Worm (Caenorhabditis elegans): ENCODE results near the gene rbm-42.

DNA sequence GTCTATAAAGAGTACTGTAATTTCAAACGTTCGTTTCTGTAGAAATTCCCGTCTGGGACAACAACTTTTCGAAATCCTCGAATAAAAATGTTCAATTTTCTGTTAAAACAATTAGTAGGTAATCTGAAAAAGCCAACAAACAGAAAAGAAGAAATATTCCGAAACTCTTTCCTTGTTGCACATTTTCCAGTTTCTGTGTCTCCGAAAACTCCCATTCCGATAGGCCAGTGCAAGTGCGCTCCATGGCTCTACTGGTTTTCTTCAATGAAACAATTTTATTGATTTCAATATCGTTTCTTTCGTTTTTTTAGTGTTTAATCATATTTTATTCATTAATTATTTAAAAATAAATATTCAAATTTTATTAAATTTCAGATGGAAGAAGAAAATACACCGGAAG lies 50.4 kb downstream of the rbm-42 start, which contains the start of gene F54D8.6:
- TF ChIP-seq him-1 (tag; optimal IDR thresholded peaks at IDR 0.05) (no peak), W03F9.2 (tag; optimal IDR thresholded peaks at IDR 0.05) (peak; percentile 40)

All from whole organism, L4/young adult.